Worm (Caenorhabditis elegans): ENCODE data around the gene Y37E11B.7.

The Y37E11B.7 gene

ce11 chrIV:3551777-3552462, 48.0 kb downstream of the Y37E11B.7 start (continued):
- no peak for TF ChIP-seq ces-1 (GFP tag; optimal IDR thresholded peaks at IDR 0.05)
- peak in 1 of 2 experiments; percentile 48 for TF ChIP-seq mdl-1 (tag; optimal IDR thresholded peaks at IDR 0.05)
- no peak for TF ChIP-seq mef-2 (tag; optimal IDR thresholded peaks at IDR 0.05)
- no peak for TF ChIP-seq ceh-63 (GFP tag; optimal IDR thresholded peaks at IDR 0.05)
- TF ChIP-seq fos-1 (tag; optimal IDR thresholded peaks at IDR 0.05) = peak; percentile 51
- peak; percentile 18 for TF ChIP-seq tbx-2 (tag; optimal IDR thresholded peaks at IDR 0.05)
- TF ChIP-seq lin-35 (GFP tag; optimal IDR thresholded peaks at IDR 0.05) = peak; percentile 51 to 56
- TF ChIP-seq unc-86 (tag; optimal IDR thresholded peaks at IDR 0.05) = peak; percentile 39
- no peak for TF ChIP-seq efl-3 (GFP tag; optimal IDR thresholded peaks at IDR 0.05)
- peak; percentile 16 for TF ChIP-seq fkh-10 (GFP tag; optimal IDR thresholded peaks at IDR 0.05)
- peak; percentile 26 for TF ChIP-seq egl-13 (tag; optimal IDR thresholded peaks at IDR 0.05)
- peak; percentile 73 for TF ChIP-seq snu-23 (GFP tag; optimal IDR thresholded peaks at IDR 0.05)
- TF ChIP-seq ceh-8 (GFP tag; optimal IDR thresholded peaks at IDR 0.05) = no peak
- TF ChIP-seq vab-15 (tag; optimal IDR thresholded peaks at IDR 0.05) = no peak
- TF ChIP-seq ama-1 (optimal IDR thresholded peaks at IDR 0.05) = no peak
- TF ChIP-seq blmp-1 (tag; optimal IDR thresholded peaks at IDR 0.05) = no peak
- no peak for TF ChIP-seq grh-1 (GFP tag; IDR thresholded peaks at IDR 0.05)
- TF ChIP-seq C34B4.2 (tag; optimal IDR thresholded peaks at IDR 0.05) = no peak
- TF ChIP-seq unc-30 (tag; optimal IDR thresholded peaks at IDR 0.05) = no peak
- TF ChIP-seq jun-1 (tag; optimal IDR thresholded peaks at IDR 0.05) = peak; percentile 57
- no peak for TF ChIP-seq Y116A8C.19 (tag; optimal IDR thresholded peaks at IDR 0.05; ENCODE audit: borderline replicate concordance)
- TF ChIP-seq nhr-47 (tag; optimal IDR thresholded peaks at IDR 0.05) = peak; percentile 77
- peak; percentile 36 for TF ChIP-seq fkh-8 (tag; optimal IDR thresholded peaks at IDR 0.05)
- no peak for TF ChIP-seq tlp-1 (tag; optimal IDR thresholded peaks at IDR 0.05)
- TF ChIP-seq nhr-71 (tag; optimal IDR thresholded peaks at IDR 0.05) = peak; percentile 72
- TF ChIP-seq dpl-1 (GFP tag; optimal IDR thresholded peaks at IDR 0.05) = peak; percentile 20 to 33 (median 27)
- no peak for TF ChIP-seq unc-98 (GFP tag; IDR thresholded peaks at IDR 0.05)
- TF ChIP-seq elt-2 (tag; optimal IDR thresholded peaks at IDR 0.05) = peak; percentile 32
- TF ChIP-seq pag-3 (tag; optimal IDR thresholded peaks at IDR 0.05; ENCODE audit: borderline replicate concordance, insufficient read depth) = no peak
- TF ChIP-seq swsn-7 (tag; optimal IDR thresholded peaks at IDR 0.05) = peak; percentile 58
- TF ChIP-seq sptf-1 (tag; optimal IDR thresholded peaks at IDR 0.05) = no peak
- no peak for TF ChIP-seq hlh-4 (tag; optimal IDR thresholded peaks at IDR 0.05)
- peak; percentile 69 for TF ChIP-seq rnt-1 (tag; optimal IDR thresholded peaks at IDR 0.05)
- no peak for TF ChIP-seq mab-9 (GFP tag; IDR thresholded peaks at IDR 0.05)
- no peak for TF ChIP-seq nhr-76 (tag; optimal IDR thresholded peaks at IDR 0.05)
- TF ChIP-seq nhr-28 (tag; optimal IDR thresholded peaks at IDR 0.05) = no peak
- no peak for TF ChIP-seq nhr-84 (tag; optimal IDR thresholded peaks at IDR 0.05)
- no peak for TF ChIP-seq fkh-4 (tag; optimal IDR thresholded peaks at IDR 0.05; ENCODE audit: borderline replicate concordance)
- peak; percentile 34 to 71 for TF ChIP-seq lsy-2 (tag; optimal IDR thresholded peaks at IDR 0.05)
- TF ChIP-seq C04F5.9 (tag; optimal IDR thresholded peaks at IDR 0.05) = no peak
- peak; percentile 47 for TF ChIP-seq mep-1 (tag; optimal IDR thresholded peaks at IDR 0.05)
- no peak for TF ChIP-seq zip-4 (GFP tag; optimal IDR thresholded peaks at IDR 0.05)
- TF ChIP-seq efl-1 (optimal IDR thresholded peaks at IDR 0.05) = peak; percentile 24 to 46
- TF ChIP-seq efl-1 (GFP tag; optimal IDR thresholded peaks at IDR 0.05 in 1 of 2) = peak; percentile 45 to 93
- no peak for TF ChIP-seq lin-39 (tag; optimal IDR thresholded peaks at IDR 0.05)
- TF ChIP-seq ets-5 (GFP tag; IDR thresholded peaks at IDR 0.05) = no peak
- no peak for TF ChIP-seq hlh-17 (GFP tag; optimal IDR thresholded peaks at IDR 0.05; ENCODE audit: borderline replicate concordance)
- TF ChIP-seq alr-1 (tag; optimal IDR thresholded peaks at IDR 0.05; ENCODE audit: borderline replicate concordance) = no peak
- no peak for TF ChIP-seq egl-27 (tag; optimal IDR thresholded peaks at IDR 0.05)
- TF ChIP-seq nhr-20 (tag; optimal IDR thresholded peaks at IDR 0.05) = peak; percentile 53
- TF ChIP-seq ceh-88 (GFP tag; IDR thresholded peaks at IDR 0.05) = no peak
- TF ChIP-seq lin-13 (GFP tag; optimal IDR thresholded peaks at IDR 0.05) = no peak

All from whole organism, L1 larva.